Worm (Caenorhabditis elegans) whole organism, L1 larva: ENCODE measurements around the gene B0563.8.

Source experiments
- dpl-1 ChIP-seq, 3 experiments: fragments of 150-350 bp in 2 of 3; sonication (generic microtip) in 1 of 3; optimal IDR thresholded peaks; 2 replicates each; lab custom pipeline; 2014 to 2017; ENCODE audit warnings: missing biosample characterization in 3 of 3, missing genetic modification characterization in 3 of 3, missing genetic modification reagents in 3 of 3
- elt-2 ChIP-seq: sonication (generic microtip); optimal IDR thresholded peaks from 2 replicates; lab custom pipeline; 2016; ENCODE audit warnings: missing genetic modification characterization, mild to moderate bottlenecking, inconsistent platforms, missing compliant biosample characterization, missing genetic modification reagents
- elt-3 ChIP-seq, 6 experiments: fragments of 150-350 bp in 1 of 6; sonication (generic microtip); optimal IDR thresholded peaks; 2 replicates each; lab custom pipeline; 2017 to 2018; ENCODE audit warnings: missing biosample characterization in 6 of 6, missing genetic modification characterization in 6 of 6, inconsistent platforms in 1 of 6
- skn-1 ChIP-seq: fragments of 150-350 bp; optimal IDR thresholded peaks from 2 replicates; lab custom pipeline; 2014; ENCODE audit warnings: missing biosample characterization, missing genetic modification characterization

DNA sequence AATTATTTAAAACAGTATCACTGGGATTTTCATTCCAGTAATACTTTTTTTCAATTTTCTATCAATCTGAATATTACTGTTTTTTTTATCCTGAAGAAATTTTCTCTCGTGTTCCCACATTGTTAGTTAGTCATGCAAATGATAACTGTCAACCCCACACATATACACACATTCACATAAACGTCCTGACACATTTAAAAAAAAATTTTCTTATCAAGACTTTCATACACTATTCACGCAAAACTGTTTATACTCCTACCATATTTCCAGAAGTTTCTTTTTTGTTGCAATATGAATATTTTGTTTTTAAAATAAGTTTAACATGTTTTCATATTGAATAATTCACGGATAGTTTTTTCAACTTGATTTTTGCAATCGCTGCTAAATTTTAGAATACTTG, 34.2 kb upstream of the B0563.8 start:
- TF ChIP-seq dpl-1 (GFP tag; optimal IDR thresholded peaks at IDR 0.05; lab: Kevin White, UChicago) (no peak), elt-3 (tag; optimal IDR thresholded peaks at IDR 0.05; lab: Kevin White, UChicago) (no peak), skn-1 (tag; lab: Kevin White, UChicago) (no peak), elt-2 (tag; lab: Kevin White, UChicago) (no peak)
